Worm (Caenorhabditis elegans): ENCODE measurements around the gene brap-2.

brap-2 gene

DNA sequence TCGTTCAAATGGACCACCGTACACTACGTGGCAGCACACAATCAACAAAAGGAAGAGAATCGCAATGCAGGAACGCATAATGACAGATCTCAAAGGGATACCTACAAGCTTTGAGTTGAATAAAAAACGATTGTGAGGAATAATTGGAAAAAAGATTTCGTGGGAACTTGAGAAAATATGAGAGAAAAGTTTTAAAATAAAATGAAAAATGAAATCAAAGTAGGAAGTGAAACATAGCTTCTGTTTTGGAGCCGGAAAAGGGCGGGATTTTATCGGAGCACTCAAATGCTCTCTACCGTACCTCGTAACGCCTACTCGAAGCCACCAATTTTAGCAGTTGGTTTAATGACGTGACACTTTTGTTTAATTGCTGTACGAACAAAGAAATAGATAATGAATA is 48.2 kb downstream of the brap-2 start, which contains the start of gene F09E5.14:
Gene F09E5.14 (minus strand): TSS at position 101 of the 400 bp plus-strand sequence.
- TF ChIP-seq nhr-11 (tag; optimal IDR thresholded peaks at IDR 0.05) (no peak), nhr-12 (tag; optimal IDR thresholded peaks at IDR 0.05) (no peak), mdl-1 (tag; optimal IDR thresholded peaks at IDR 0.05) (no peak), sma-9 (GFP tag; optimal IDR thresholded peaks at IDR 0.05) (no peak), sma-9 (tag; optimal IDR thresholded peaks at IDR 0.05) (no peak), alr-1 (tag; optimal IDR thresholded peaks at IDR 0.05) (no peak), Y55F3AM.14 (GFP tag; optimal IDR thresholded peaks at IDR 0.05) (no peak), zag-1 (tag; optimal IDR thresholded peaks at IDR 0.05) (no peak), R02D3.7 (tag; optimal IDR thresholded peaks at IDR 0.05) (no peak), sem-4 (tag; optimal IDR thresholded peaks at IDR 0.05) (no peak)

DNA sequence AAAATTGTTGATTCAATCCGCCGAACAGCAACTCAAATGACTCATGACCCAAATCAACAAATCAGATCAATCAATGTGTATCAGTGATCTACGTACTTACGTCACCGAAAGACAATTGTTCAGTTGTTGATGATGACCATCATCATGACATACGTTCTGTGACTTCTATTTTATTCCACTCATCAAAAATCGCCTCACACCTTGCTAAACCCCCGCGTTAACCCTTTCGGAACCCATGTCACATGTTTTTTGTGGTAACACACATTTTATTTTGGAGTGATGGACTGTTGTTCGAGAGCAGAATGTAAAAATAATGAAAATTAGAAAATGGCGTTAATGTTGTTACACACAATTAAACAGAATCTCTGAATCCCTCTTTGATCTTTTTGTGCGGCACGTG is 50.6 kb downstream of the brap-2 start:
- TF ChIP-seq sma-9 (GFP tag; optimal IDR thresholded peaks at IDR 0.05) (peak; percentile 22), sma-9 (tag; optimal IDR thresholded peaks at IDR 0.05) (no peak), sma-3 (GFP tag; optimal IDR thresholded peaks at IDR 0.05) (peak; percentile 11), C34F6.9 (tag; optimal IDR thresholded peaks at IDR 0.05) (peak; percentile 6), fos-1 (tag; optimal IDR thresholded peaks at IDR 0.05) (no peak)

DNA sequence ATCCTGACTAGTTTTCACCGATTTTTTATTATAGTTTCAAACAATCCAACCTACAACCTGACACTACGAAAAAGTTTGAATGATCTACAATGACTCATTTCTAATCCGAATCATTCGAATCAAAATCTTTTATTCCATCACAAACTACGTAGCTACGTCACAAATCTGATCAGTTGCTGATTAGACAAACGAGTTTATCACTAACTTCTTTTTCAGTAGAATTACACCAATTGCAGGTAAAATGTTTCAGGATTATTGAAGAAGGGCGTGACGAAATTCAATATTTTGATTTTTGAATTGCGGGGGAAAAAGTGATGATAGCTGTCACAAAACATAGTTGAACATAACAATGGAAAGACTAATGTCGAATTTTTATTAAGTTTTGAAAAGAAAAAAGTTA is 51.4 kb downstream of the brap-2 start:
- TF ChIP-seq mab-5 (tag; optimal IDR thresholded peaks at IDR 0.05) (no peak), sma-9 (GFP tag; optimal IDR thresholded peaks at IDR 0.05) (peak; percentile 5), sma-9 (tag; optimal IDR thresholded peaks at IDR 0.05) (no peak), sem-4 (tag; optimal IDR thresholded peaks at IDR 0.05) (no peak), lin-39 (tag; optimal IDR thresholded peaks at IDR 0.05) (no peak), skn-1 (tag; optimal IDR thresholded peaks at IDR 0.05) (no peak), nhr-21 (tag; optimal IDR thresholded peaks at IDR 0.05) (peak; percentile 3)

DNA sequence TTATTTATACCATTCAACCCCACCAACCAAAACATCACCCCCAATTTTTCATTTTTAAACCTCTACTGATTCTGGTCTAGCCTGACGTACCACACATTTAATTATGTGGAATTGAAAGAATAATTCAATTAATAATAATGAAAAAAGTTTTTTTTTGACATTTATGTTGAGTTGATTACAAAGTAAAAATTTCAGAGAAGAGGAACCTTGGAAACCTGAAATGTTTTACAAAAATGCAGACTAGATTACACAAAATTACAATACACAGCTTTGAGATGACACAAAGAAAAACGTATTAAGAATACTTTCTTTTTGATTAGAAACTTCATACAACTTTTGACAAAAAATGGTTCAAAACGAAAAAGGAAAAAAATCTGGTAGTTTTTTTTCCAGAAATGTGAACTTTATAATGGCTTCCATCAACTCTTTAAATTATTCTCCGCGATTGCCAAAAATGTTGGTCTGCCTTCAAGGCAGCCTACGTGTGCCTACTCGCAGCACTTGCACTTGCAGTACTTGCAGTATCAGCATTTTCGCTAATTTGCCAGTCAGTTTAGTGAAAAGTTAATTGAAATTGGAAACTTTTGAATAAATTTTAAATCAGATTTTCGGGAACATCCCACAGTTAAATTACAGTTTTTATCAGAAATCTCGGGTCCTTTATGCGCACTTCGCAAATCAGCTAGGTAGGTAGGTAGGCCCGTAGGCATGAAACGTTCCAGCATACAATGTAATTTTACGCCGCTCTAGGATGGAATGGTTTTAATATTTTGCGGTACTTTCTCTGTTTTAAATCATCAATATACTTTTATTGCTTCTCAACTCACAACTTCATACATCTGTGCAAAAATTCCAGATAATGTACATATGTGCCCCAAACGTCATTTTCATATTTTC is 52.1 kb downstream of the brap-2 start:
- TF ChIP-seq C34F6.9 (tag; optimal IDR thresholded peaks at IDR 0.05) (no peak), nhr-6 (tag; optimal IDR thresholded peaks at IDR 0.05) (no peak), unc-55 (GFP tag; optimal IDR thresholded peaks at IDR 0.05) (peak; percentile 40), dmd-4 (tag; optimal IDR thresholded peaks at IDR 0.05) (peak; percentile 5), aly-2 (tag; optimal IDR thresholded peaks at IDR 0.05) (no peak), ztf-4 (tag; optimal IDR thresholded peaks at IDR 0.05) (peak; percentile 22)

Measured in whole organism, L2 larva.